Fruit fly (Drosophila melanogaster): ENCODE measurements around the gene mRpL9.

The mRpL9 gene

dm6 chr3R:15286024-15286692, 44.4 kb upstream of the mRpL9 start (continued):
- no peak for TF ChIP-seq gsb (GFP tag; IDR thresholded peaks at IDR 0.05)
- no peak for TF ChIP-seq lola (GFP tag; optimal IDR thresholded peaks at IDR 0.05)
- TF ChIP-seq ftz-f1 (GFP tag; optimal IDR thresholded peaks at IDR 0.05), result peak; percentile 74
- TF ChIP-seq B-H2 (GFP tag; optimal IDR thresholded peaks at IDR 0.05), result no peak
- TF ChIP-seq CG31441 (GFP tag; IDR thresholded peaks at IDR 0.05), result no peak
- no peak for TF ChIP-seq slbo (GFP tag; IDR thresholded peaks at IDR 0.05)
- peak; percentile 6 for TF ChIP-seq pfk (GFP tag; optimal IDR thresholded peaks at IDR 0.05)
- TF ChIP-seq CG30431 (GFP tag; optimal IDR thresholded peaks at IDR 0.05), result no peak
- TF ChIP-seq CG1792 (GFP tag; optimal IDR thresholded peaks at IDR 0.05), result peak; percentile 8
- TF ChIP-seq D (optimal IDR thresholded peaks at IDR 0.05), result no peak
- TF ChIP-seq D (GFP tag; optimal IDR thresholded peaks at IDR 0.05), result no peak
- peak; percentile 88 for TF ChIP-seq CG1603 (tag; optimal IDR thresholded peaks at IDR 0.05)
- TF ChIP-seq CG9727 (GFP tag; optimal IDR thresholded peaks at IDR 0.05), result no peak
- TF ChIP-seq twi (tag; optimal IDR thresholded peaks at IDR 0.05), result no peak
- peak; percentile 84 for TF ChIP-seq stwl (tag; optimal IDR thresholded peaks at IDR 0.05)
- no peak for TF ChIP-seq CG43689 (GFP tag; IDR thresholded peaks at IDR 0.05)
- no peak for TF ChIP-seq CG10462 (GFP tag; optimal IDR thresholded peaks at IDR 0.05)
- TF ChIP-seq Atf3 (GFP tag; optimal IDR thresholded peaks at IDR 0.05), result no peak
- no peak for TF ChIP-seq tna (GFP tag; IDR thresholded peaks at IDR 0.05; ENCODE audit: partially characterized antibody)
- TF ChIP-seq CG12299 (tag; optimal IDR thresholded peaks at IDR 0.05), result no peak
- peak; percentile 13 for TF ChIP-seq p53 (GFP tag; optimal IDR thresholded peaks at IDR 0.05)
- TF ChIP-seq CG13296 (GFP tag; optimal IDR thresholded peaks at IDR 0.05), result no peak
- TF ChIP-seq org-1 (GFP tag; optimal IDR thresholded peaks at IDR 0.05), result no peak
- TF ChIP-seq Max (GFP tag; optimal IDR thresholded peaks at IDR 0.05), result no peak
- TF ChIP-seq wek (GFP tag; optimal IDR thresholded peaks at IDR 0.05), result no peak
- TF ChIP-seq CG7786 (GFP tag; optimal IDR thresholded peaks at IDR 0.05), result peak; percentile 12
- TF ChIP-seq Myb (GFP tag; optimal IDR thresholded peaks at IDR 0.05), result peak; percentile 71
- TF ChIP-seq Abd-B (GFP tag; optimal IDR thresholded peaks at IDR 0.05), result peak; percentile 38
- TF ChIP-seq pb (GFP tag; optimal IDR thresholded peaks at IDR 0.05), result no peak
- peak in 1 of 2 experiments; percentile 15 for TF ChIP-seq dpn (GFP tag; optimal IDR thresholded peaks at IDR 0.05)
- TF ChIP-seq Dll (GFP tag; IDR thresholded peaks at IDR 0.05; ENCODE audit: partially characterized antibody), result no peak
- no peak for TF ChIP-seq dysf (GFP tag; IDR thresholded peaks at IDR 0.05)
- TF ChIP-seq usp (GFP tag; optimal IDR thresholded peaks at IDR 0.05), result no peak
- TF ChIP-seq ham (GFP tag; IDR thresholded peaks at IDR 0.05), result no peak
- no peak for TF ChIP-seq da (GFP tag; optimal IDR thresholded peaks at IDR 0.05)
- peak; percentile 96 for TF ChIP-seq Dp (GFP tag; optimal IDR thresholded peaks at IDR 0.05)
- TF ChIP-seq Stat92E (GFP tag; optimal IDR thresholded peaks at IDR 0.05), result no peak
- TF ChIP-seq yki (optimal IDR thresholded peaks at IDR 0.05), result peak; percentile 1
- TF ChIP-seq caup (GFP tag; optimal IDR thresholded peaks at IDR 0.05; ENCODE audit: severe bottlenecking), result no peak

- TF ChIP-seq ATbp (GFP tag; optimal IDR thresholded peaks at IDR 0.05) (no peak), Taf1 (GFP tag; IDR thresholded peaks at IDR 0.05) (no peak), CG34224 (GFP tag; IDR thresholded peaks at IDR 0.05; ENCODE audit: partially characterized antibody) (no peak), CG9437 (GFP tag; optimal IDR thresholded peaks at IDR 0.05) (no peak), lov (optimal IDR thresholded peaks at IDR 0.05) (no peak), lov (GFP tag; IDR thresholded peaks at IDR 0.05) (no peak), CG8478 (optimal IDR thresholded peaks at IDR 0.05) (no peak), Doc3 (GFP tag; IDR thresholded peaks at IDR 0.05; ENCODE audit: partially characterized antibody) (no peak), Vsx1 (GFP tag; optimal IDR thresholded peaks at IDR 0.05) (no peak), CG11085 (GFP tag; IDR thresholded peaks at IDR 0.05) (no peak), Myb (GFP tag; optimal IDR thresholded peaks at IDR 0.05) (no peak), ash1 (GFP tag; optimal IDR thresholded peaks at IDR 0.05) (no peak), CG8924 (tag; optimal IDR thresholded peaks at IDR 0.05) (no peak), Xrp1 (GFP tag; IDR thresholded peaks at IDR 0.05) (no peak), CG14050 (GFP tag; IDR thresholded peaks at IDR 0.05) (no peak), gsb (GFP tag; IDR thresholded peaks at IDR 0.05) (no peak)
These were observed 43.9 kb upstream of the mRpL9 start for dm6 chr3R:15286693-15287041.
